Fruit fly (Drosophila melanogaster) whole organism, embryonic: Measurements from ENCODE around the gene CG11858.

Source experiments
- CG32767 ChIP-seq: fragments of 200-800 bp; sonication (Bioruptor generic); IDR thresholded peaks from 2 replicates; pipeline ENCODE4 v1.3.6; 2022; ENCODE audit warnings: missing biosample characterization, missing genetic modification characterization
- Chrac-16 ChIP-seq: fragments of 200-800 bp; sonication (Bioruptor generic); optimal IDR thresholded peaks from 3 replicates; lab custom pipeline; 2016; ENCODE audit warnings: missing biosample characterization, missing genetic modification characterization
- Sox102F ChIP-seq: fragments of 200-800 bp; sonication (Bioruptor generic); optimal IDR thresholded peaks from 2 replicates; lab custom pipeline; 2018; ENCODE audit warnings: missing biosample characterization, mild to moderate bottlenecking, missing genetic modification characterization, moderate library complexity
- cas ChIP-seq: fragments of 200-800 bp; sonication (Bioruptor generic); IDR thresholded peaks from 2 replicates; pipeline ENCODE4 v1.3.6; 2022; ENCODE audit warnings: missing biosample characterization, missing genetic modification characterization
- mld ChIP-seq: fragments of 200-800 bp; sonication (Bioruptor generic); IDR thresholded peaks from 3 replicates; pipeline ENCODE4 v1.3.6; 2022; ENCODE audit warnings: missing biosample characterization, missing genetic modification characterization; ENCODE audit not compliant: partially characterized antibody

DNA sequence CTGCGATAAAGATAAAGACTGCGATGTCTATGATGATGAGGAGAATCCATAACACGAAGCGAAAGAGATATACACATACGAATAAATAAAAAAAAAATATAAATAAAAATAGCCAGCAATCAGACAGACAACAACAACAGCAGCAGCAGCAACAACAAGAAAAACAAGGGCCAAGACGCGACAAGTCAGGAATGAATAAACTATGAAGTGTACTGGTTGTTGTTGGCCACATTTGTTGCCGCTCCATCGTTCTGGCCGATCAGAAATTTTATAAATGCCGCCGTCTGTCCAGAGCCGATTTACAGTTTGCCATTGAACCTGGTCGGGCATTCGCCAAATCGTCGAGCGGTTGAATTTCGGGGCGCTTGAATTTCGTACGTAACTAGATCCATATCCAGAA is 25.2 kb upstream of the CG11858 start, which contains the start of gene Jhbp7:
- TF ChIP-seq CG32767 (GFP tag; lab: Robert Waterston, UW) (no peak), Sox102F (GFP tag; lab: Kevin White, UChicago) (no peak), Chrac-16 (GFP tag; lab: Kevin White, UChicago) (no peak), cas (GFP tag; lab: Robert Waterston, UW) (no peak), mld (GFP tag; lab: Robert Waterston, UW) (no peak)
